Worm (Caenorhabditis elegans) whole organism, L2 larva: ENCODE data around the gene T28H11.7.

Experiments used
- ama-1 ChIP-seq: fragments of 150-350 bp; optimal IDR thresholded peaks from 2 replicates; lab custom pipeline; 2018; ENCODE audit warnings: inconsistent platforms
- egl-27 ChIP-seq: sonication (generic microtip); optimal IDR thresholded peaks from 3 replicates; lab custom pipeline; 2017; ENCODE audit warnings: missing biosample characterization, missing genetic modification reagents, missing genetic modification characterization
- nhr-25 ChIP-seq: fragments of 150-350 bp; sonication (generic microtip); optimal IDR thresholded peaks from 3 replicates; lab custom pipeline; 2014; ENCODE audit warnings: missing biosample characterization, missing genetic modification characterization
- unc-62 ChIP-seq: fragments of 150-350 bp; optimal IDR thresholded peaks from 2 replicates; lab custom pipeline; 2014; ENCODE audit warnings: missing biosample characterization, missing genetic modification reagents, missing genetic modification characterization

- TF ChIP-seq unc-62 (GFP tag; lab: Kevin White, UChicago) (no peak), ama-1 (lab: Kevin White, UChicago) (no peak), nhr-25 (tag; lab: Kevin White, UChicago) (no peak), egl-27 (no peak)
Measured at ce11 chrIV:5045389-5045788, 28.4 kb upstream of the T28H11.7 start, which contains the start of gene hot-9.
